Worm (Caenorhabditis elegans) whole organism, L1 larva: ENCODE measurements around the gene F09E5.12.

ENCODE experiments used
- hlh-17 ChIP-seq: fragments of 200-800 bp; sonication (Bioruptor generic); optimal IDR thresholded peaks from 2 replicates; lab custom pipeline; 2018; ENCODE audit warnings: missing genetic modification characterization, mild to moderate bottlenecking, missing compliant biosample characterization, moderate library complexity, borderline replicate concordance
- lin-39 ChIP-seq: fragments of 150-350 bp; optimal IDR thresholded peaks from 2 replicates; lab custom pipeline; 2014; ENCODE audit warnings: missing biosample characterization, missing genetic modification reagents, missing genetic modification characterization
- nhr-11 ChIP-seq: fragments of 150-350 bp; optimal IDR thresholded peaks from 2 replicates; lab custom pipeline; 2014; ENCODE audit warnings: missing biosample characterization, missing genetic modification characterization

DNA sequence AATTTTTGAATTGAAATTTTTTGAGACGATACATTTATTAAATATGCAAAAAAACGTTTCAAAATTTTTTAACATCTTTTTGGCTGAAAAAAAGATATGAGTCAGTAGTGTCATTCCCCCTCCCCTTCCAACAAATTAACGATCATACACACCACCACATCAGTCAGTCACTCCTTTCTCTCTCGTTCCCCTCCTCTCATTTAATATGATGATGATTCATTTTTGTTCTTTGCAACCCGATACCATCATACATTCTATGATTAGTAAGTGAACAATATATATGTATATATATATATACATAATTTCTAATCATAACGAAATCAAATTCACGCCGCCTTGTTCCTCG lies 33.1 kb downstream of the F09E5.12 start:
- TF ChIP-seq hlh-17 (GFP tag; lab: Kevin White, UChicago), result no peak
- no peak for TF ChIP-seq nhr-11
- no peak for TF ChIP-seq lin-39 (tag; lab: Kevin White, UChicago)
